Worm (Caenorhabditis elegans): ENCODE measurements around the gene Y46C8AM.1.

DNA sequence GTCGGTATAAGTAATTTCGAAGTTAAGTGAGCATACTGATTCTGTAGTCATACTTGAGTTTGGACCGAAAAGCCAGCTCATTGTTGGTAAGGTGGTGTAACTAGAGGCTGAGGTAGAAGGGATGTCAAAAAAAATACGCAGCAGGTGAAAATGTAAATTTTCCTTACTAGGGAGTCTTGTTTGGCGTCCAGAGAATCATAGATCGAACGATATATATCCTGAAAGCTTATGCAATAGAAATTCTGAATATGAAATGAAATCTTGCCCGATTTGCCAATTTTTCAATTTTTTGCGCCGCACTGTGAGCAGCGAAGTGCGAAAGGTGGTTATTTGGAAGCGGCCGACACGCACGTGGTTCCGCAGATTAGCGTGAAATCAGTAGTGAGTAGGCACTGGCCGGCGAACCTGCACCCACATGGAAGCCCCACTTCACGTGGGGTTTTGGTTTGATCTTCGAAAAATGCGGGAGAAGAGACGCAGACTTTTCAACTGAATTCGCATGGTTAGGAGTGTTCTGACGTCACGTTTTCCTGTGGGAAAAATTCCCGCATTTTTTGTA lies 15.4 kb downstream of the Y46C8AM.1 start, which contains the start of gene srh-220:
- TF ChIP-seq lin-11 (tag; optimal IDR thresholded peaks at IDR 0.05) (no peak), tbx-2 (tag; optimal IDR thresholded peaks at IDR 0.05) (no peak), pqm-1 (tag; optimal IDR thresholded peaks at IDR 0.05) (no peak), nhr-232 (tag; optimal IDR thresholded peaks at IDR 0.05) (no peak), dve-1 (tag; optimal IDR thresholded peaks at IDR 0.05) (no peak), pag-3 (tag; optimal IDR thresholded peaks at IDR 0.05; ENCODE audit: borderline replicate concordance) (no peak), ama-1 (optimal IDR thresholded peaks at IDR 0.05) (no peak), nhr-11 (tag; optimal IDR thresholded peaks at IDR 0.05) (no peak), fkh-6 (tag; optimal IDR thresholded peaks at IDR 0.05) (no peak), ceh-6 (GFP tag; optimal IDR thresholded peaks at IDR 0.05) (no peak), hlh-30 (tag; optimal IDR thresholded peaks at IDR 0.05; ENCODE audit: insufficient read depth) (no peak), hlh-13 (GFP tag; optimal IDR thresholded peaks at IDR 0.05) (no peak)
